Fruit fly (Drosophila melanogaster): ENCODE results near the gene CG32148.

Gene CG32148

dm6 chr3L:15031773-15032172, 8.5 kb downstream of the CG32148 start:
- TF ChIP-seq Hey (tag; optimal IDR thresholded peaks at IDR 0.05), result peak; percentile 17
- TF ChIP-seq CG11504 (tag; optimal IDR thresholded peaks at IDR 0.05), result no peak
- no peak for TF ChIP-seq Dp (GFP tag; optimal IDR thresholded peaks at IDR 0.05)
- no peak for TF ChIP-seq Dad (GFP tag; optimal IDR thresholded peaks at IDR 0.05)
- peak; percentile 55 for TF ChIP-seq scrt (GFP tag; optimal IDR thresholded peaks at IDR 0.05)
- no peak for TF ChIP-seq Atf3 (GFP tag; optimal IDR thresholded peaks at IDR 0.05)
- peak; percentile 68 for TF ChIP-seq twi (tag; optimal IDR thresholded peaks at IDR 0.05)
- no peak for TF ChIP-seq CG6689 (GFP tag; IDR thresholded peaks at IDR 0.05)
- TF ChIP-seq nerfin-2 (GFP tag; IDR thresholded peaks at IDR 0.05; ENCODE audit: partially characterized antibody), result no peak
- no peak for TF ChIP-seq CG32767 (GFP tag; IDR thresholded peaks at IDR 0.05)
- no peak for TF ChIP-seq CG7556 (GFP tag; optimal IDR thresholded peaks at IDR 0.05)
- peak; percentile 39 for TF ChIP-seq abd-A (tag; optimal IDR thresholded peaks at IDR 0.05)
- TF ChIP-seq D (optimal IDR thresholded peaks at IDR 0.05), result peak; percentile 80
- no peak for TF ChIP-seq D (GFP tag; optimal IDR thresholded peaks at IDR 0.05)
- peak; percentile 4 for TF ChIP-seq CG1832 (GFP tag; optimal IDR thresholded peaks at IDR 0.05)
- TF ChIP-seq ftz-f1 (GFP tag; optimal IDR thresholded peaks at IDR 0.05), result no peak
- TF ChIP-seq CG5180 (GFP tag; optimal IDR thresholded peaks at IDR 0.05), result peak; percentile 41
- TF ChIP-seq phol (tag; optimal IDR thresholded peaks at IDR 0.05), result peak; percentile 13
- TF ChIP-seq CG15479 (GFP tag; optimal IDR thresholded peaks at IDR 0.05), result peak; percentile 43
- peak; percentile 64 for TF ChIP-seq cg (GFP tag; optimal IDR thresholded peaks at IDR 0.05)
- TF ChIP-seq Sry-β (GFP tag; optimal IDR thresholded peaks at IDR 0.05), result no peak
- TF ChIP-seq Nf-YB (GFP tag; optimal IDR thresholded peaks at IDR 0.05), result peak; percentile 74

DNA sequence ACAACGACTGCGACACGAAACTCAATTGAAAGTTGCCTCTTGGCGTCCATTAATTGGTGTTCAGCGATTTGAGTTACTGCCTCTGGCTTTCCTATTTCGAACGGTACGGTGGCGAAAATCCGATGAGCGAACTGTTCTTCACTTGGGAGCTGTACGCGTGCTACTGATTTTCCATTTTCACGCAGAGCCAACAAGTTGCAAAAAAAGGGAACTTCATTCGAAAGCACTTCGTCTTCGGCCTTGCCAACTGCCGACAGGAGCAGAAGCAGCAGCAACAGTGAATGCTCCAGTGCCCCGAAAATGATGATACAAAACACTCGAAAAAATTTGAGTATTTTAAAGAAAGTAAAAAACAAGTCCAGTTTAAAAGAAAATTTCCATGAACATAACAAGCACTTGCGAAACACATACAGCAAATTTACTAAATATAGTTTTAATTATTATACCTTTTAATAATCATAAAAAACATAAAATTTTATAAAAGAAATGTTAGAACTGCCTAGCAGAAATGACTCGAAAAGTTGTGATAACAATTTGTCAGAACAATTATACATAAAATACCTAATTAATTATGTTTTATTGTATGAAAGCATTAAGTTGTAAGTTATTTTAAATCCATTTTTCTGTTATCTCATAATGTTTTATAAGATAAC, 10.9 kb downstream of the CG32148 start:
- TF ChIP-seq hth (optimal IDR thresholded peaks at IDR 0.05) (no peak), Six4 (GFP tag; optimal IDR thresholded peaks at IDR 0.05) (peak; percentile 6), Blimp-1 (GFP tag; optimal IDR thresholded peaks at IDR 0.05) (no peak), run (tag; optimal IDR thresholded peaks at IDR 0.05) (no peak), NFAT (GFP tag; IDR thresholded peaks at IDR 0.05) (no peak), CG34224 (GFP tag; IDR thresholded peaks at IDR 0.05; ENCODE audit: partially characterized antibody) (no peak), chif (GFP tag; optimal IDR thresholded peaks at IDR 0.05) (no peak), chinmo (GFP tag; IDR thresholded peaks at IDR 0.05; ENCODE audit: partially characterized antibody) (no peak), CG32767 (GFP tag; IDR thresholded peaks at IDR 0.05) (no peak), CG4730 (GFP tag; IDR thresholded peaks at IDR 0.05) (no peak), CG15696 (tag; optimal IDR thresholded peaks at IDR 0.05) (no peak), CG14014 (GFP tag; IDR thresholded peaks at IDR 0.05) (no peak), pb (GFP tag; optimal IDR thresholded peaks at IDR 0.05) (no peak), chn (GFP tag; optimal IDR thresholded peaks at IDR 0.05) (no peak), CG11696 (GFP tag; IDR thresholded peaks at IDR 0.05) (no peak), CG16863 (GFP tag; optimal IDR thresholded peaks at IDR 0.05) (no peak), CG14441 (GFP tag; IDR thresholded peaks at IDR 0.05) (no peak), CG5180 (GFP tag; optimal IDR thresholded peaks at IDR 0.05) (peak; percentile 6), CG30403 (GFP tag; optimal IDR thresholded peaks at IDR 0.05) (peak; percentile 29), CG13894 (tag; optimal IDR thresholded peaks at IDR 0.05) (no peak), CG12391 (tag; optimal IDR thresholded peaks at IDR 0.05) (peak; percentile 54), CG6683 (GFP tag; optimal IDR thresholded peaks at IDR 0.05) (no peak), esg (GFP tag; conservative IDR thresholded peaks at IDR 0.05) (no peak), CG2889 (GFP tag; IDR thresholded peaks at IDR 0.05) (no peak), Chrac-16 (GFP tag; optimal IDR thresholded peaks at IDR 0.05) (no peak), az2 (GFP tag; optimal IDR thresholded peaks at IDR 0.05) (peak; percentile 2), sr (GFP tag; IDR thresholded peaks at IDR 0.05) (no peak), ATbp (GFP tag; optimal IDR thresholded peaks at IDR 0.05) (no peak), CG7372 (GFP tag; IDR thresholded peaks at IDR 0.05) (no peak), CG9727 (GFP tag; optimal IDR thresholded peaks at IDR 0.05) (peak; percentile 58)

All from whole organism, embryonic.